Worm (Caenorhabditis elegans) whole organism, L4/young adult: Measurements from ENCODE around the gene F53F1.6.

Source experiments
- W03F9.2 ChIP-seq: fragments of 150-350 bp; optimal IDR thresholded peaks from 2 replicates; lab custom pipeline; 2014; ENCODE audit warnings: missing biosample characterization, missing genetic modification characterization
- dao-5 ChIP-seq: sonication (generic microtip); optimal IDR thresholded peaks from 2 replicates; lab custom pipeline; 2016; ENCODE audit warnings: missing genotype, missing genetic modification characterization, moderate library complexity, missing compliant biosample characterization
- him-1 ChIP-seq: sonication (generic microtip); optimal IDR thresholded peaks from 2 replicates; lab custom pipeline; 2016; ENCODE audit warnings: missing genotype, missing genetic modification reagents, missing genetic modification characterization, missing compliant biosample characterization

ce11 chrV:13445229-13445949 is 28.0 kb upstream of the F53F1.6 start, which contains the start of gene Y2H9A.4:
- TF ChIP-seq him-1: no peak
- TF ChIP-seq dao-5: no peak
- TF ChIP-seq W03F9.2 (tag; lab: Kevin White, UChicago): no peak
